Fruit fly (Drosophila melanogaster): Measurements from ENCODE around the gene CG12171.

DNA sequence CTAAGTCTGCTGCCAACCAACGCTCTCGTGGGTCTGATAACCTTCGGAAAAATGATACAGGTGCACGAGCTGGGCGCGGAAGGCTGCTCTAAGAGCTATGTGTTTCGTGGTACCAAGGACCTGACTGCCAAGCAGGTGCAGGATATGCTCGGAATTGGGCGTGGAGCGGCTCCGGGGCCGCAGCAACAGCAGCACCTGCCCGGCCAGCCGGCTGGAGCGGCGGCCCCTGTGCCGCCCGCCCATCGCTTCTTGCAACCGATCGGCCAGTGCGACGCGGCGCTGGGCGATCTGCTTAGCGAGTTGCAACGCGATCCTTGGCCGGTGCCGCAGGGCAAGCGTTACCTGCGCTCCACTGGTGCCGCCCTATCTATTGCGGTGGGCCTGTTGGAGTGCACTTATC, 16.5 kb downstream of the CG12171 start:
- TF ChIP-seq Sox15 (GFP tag; optimal IDR thresholded peaks at IDR 0.05) (no peak), Eip75B (GFP tag; optimal IDR thresholded peaks at IDR 0.05) (no peak), Hr4 (GFP tag; optimal IDR thresholded peaks at IDR 0.05) (no peak), CG8119 (GFP tag; IDR thresholded peaks at IDR 0.05) (no peak), CG4318 (GFP tag; optimal IDR thresholded peaks at IDR 0.05) (no peak), Hr38 (GFP tag; optimal IDR thresholded peaks at IDR 0.05) (no peak), CG6276 (GFP tag; optimal IDR thresholded peaks at IDR 0.05) (no peak), Hr39 (GFP tag; optimal IDR thresholded peaks at IDR 0.05) (no peak), salr (GFP tag; optimal IDR thresholded peaks at IDR 0.05) (no peak), Ets96B (tag; optimal IDR thresholded peaks at IDR 0.05) (no peak), CG3919 (GFP tag; optimal IDR thresholded peaks at IDR 0.05) (no peak), Sox14 (GFP tag; optimal IDR thresholded peaks at IDR 0.05) (no peak), CG1621 (tag; optimal IDR thresholded peaks at IDR 0.05) (no peak)

Data from whole organism, prepupa.